Fruit fly (Drosophila melanogaster) whole organism, wandering third instar larva: Measurements from ENCODE around the gene Cyp28d1.

Source experiments
- Abd-B ChIP-seq: fragments of >200 bp; optimal IDR thresholded peaks from 2 replicates; lab custom pipeline; 2017; ENCODE audit warnings: missing biosample characterization, missing genetic modification characterization
- CG32264 ChIP-seq: fragments of 200-800 bp; sonication (Bioruptor generic); optimal IDR thresholded peaks from 2 replicates; lab custom pipeline; 2016; ENCODE audit warnings: missing biosample characterization, missing genetic modification characterization
- CG9705 ChIP-seq: fragments of 200-800 bp; sonication (Bioruptor generic); optimal IDR thresholded peaks from 2 replicates; lab custom pipeline; 2018; ENCODE audit warnings: missing biosample characterization, mild to moderate bottlenecking, missing genetic modification characterization
- Dfd ChIP-seq: fragments of >200 bp; optimal IDR thresholded peaks from 2 replicates; lab custom pipeline; 2017; ENCODE audit warnings: missing biosample characterization, missing genetic modification characterization
- GATAd ChIP-seq: sonication (Bioruptor generic); optimal IDR thresholded peaks from 2 replicates; lab custom pipeline; 2016; ENCODE audit warnings: missing biosample characterization, missing genetic modification characterization
- HLH106 ChIP-seq: fragments of 200-800 bp; optimal IDR thresholded peaks from 3 replicates; lab custom pipeline; 2019; ENCODE audit warnings: missing biosample characterization, mild to moderate bottlenecking, missing genetic modification characterization, moderate library complexity
- Hnf4 ChIP-seq: fragments of 200-800 bp; sonication (Bioruptor generic); optimal IDR thresholded peaks from 2 replicates; lab custom pipeline; 2016; ENCODE audit warnings: missing biosample characterization, mild to moderate bottlenecking, missing genetic modification characterization
- Hr78 ChIP-seq: fragments of >200 bp; optimal IDR thresholded peaks from 2 replicates; lab custom pipeline; 2017; ENCODE audit warnings: missing biosample characterization, missing genetic modification characterization
- Jra ChIP-seq: sonication (Bioruptor generic); optimal IDR thresholded peaks from 2 replicates; lab custom pipeline; 2016; ENCODE audit warnings: missing biosample characterization, missing genetic modification characterization
- Myc ChIP-seq: fragments of >200 bp; optimal IDR thresholded peaks from 2 replicates; lab custom pipeline; 2017
- N ChIP-seq: fragments of >200 bp; optimal IDR thresholded peaks from 2 replicates; lab custom pipeline; 2018; ENCODE audit warnings: missing biosample characterization, missing external identifiers, missing genetic modification characterization
- OdsH ChIP-seq: fragments of 200-800 bp; sonication (Bioruptor generic); optimal IDR thresholded peaks from 2 replicates; lab custom pipeline; 2016; ENCODE audit warnings: missing biosample characterization, mild to moderate bottlenecking, missing genetic modification characterization
- Rel ChIP-seq, 2 experiments: fragments of 200-800 bp; sonication (Bioruptor generic) in 1 of 2; optimal IDR thresholded peaks; 2 replicates in 1 of 2; 3 replicates in 1 of 2; lab custom pipeline; 2016 to 2019; ENCODE audit warnings: mild to moderate bottlenecking in 2 of 2, missing biosample characterization in 2 of 2, missing genetic modification characterization in 2 of 2, moderate library complexity in 1 of 2
- Sp1 ChIP-seq: fragments of 200-800 bp; sonication (Bioruptor generic); optimal IDR thresholded peaks from 3 replicates; lab custom pipeline; 2019; ENCODE audit warnings: missing biosample characterization, mild to moderate bottlenecking, missing genetic modification characterization, moderate library complexity
- br ChIP-seq: fragments of 200-800 bp; sonication (Bioruptor generic); optimal IDR thresholded peaks from 2 replicates; lab custom pipeline; 2016; ENCODE audit warnings: missing biosample characterization, missing genetic modification characterization
- brk ChIP-seq: fragments of 200-800 bp; sonication (Bioruptor generic); optimal IDR thresholded peaks from 2 replicates; lab custom pipeline; 2016; ENCODE audit warnings: missing biosample characterization, mild to moderate bottlenecking, missing genetic modification characterization
- dl ChIP-seq, 2 experiments: fragments of 175-275, 200-275 bp in 1 of 2; fragments of 200-275 bp in 1 of 2; sonication (Bioruptor generic); optimal IDR thresholded peaks; lab custom pipeline; 2018; ENCODE audit warnings: mild to moderate bottlenecking in 2 of 2, missing biosample characterization in 2 of 2, missing genetic modification characterization in 2 of 2, moderate library complexity in 2 of 2; ENCODE audit not compliant: partially characterized antibody in 2 of 2, insufficient read depth in 1 of 2
- dmrt93B ChIP-seq: fragments of 200-800 bp; sonication (Bioruptor generic); optimal IDR thresholded peaks from 2 replicates; lab custom pipeline; 2018; ENCODE audit warnings: missing biosample characterization, mild to moderate bottlenecking, missing genetic modification characterization
- dsf ChIP-seq: sonication (Bioruptor generic); optimal IDR thresholded peaks from 2 replicates; lab custom pipeline; 2016; ENCODE audit warnings: missing biosample characterization, missing genetic modification characterization, borderline replicate concordance
- ey ChIP-seq: fragments of 200-800 bp; sonication (Bioruptor generic); optimal IDR thresholded peaks from 2 replicates; lab custom pipeline; 2016; ENCODE audit warnings: missing biosample characterization, missing genetic modification characterization
- foxo ChIP-seq, 2 experiments: fragments of 200-800 bp; sonication (Bioruptor generic); optimal IDR thresholded peaks; 2 replicates in 1 of 2; 3 replicates in 1 of 2; lab custom pipeline; 2016 to 2017; ENCODE audit warnings: missing biosample characterization in 2 of 2, missing genetic modification characterization in 2 of 2
- fru ChIP-seq: fragments of 200-800 bp; sonication (Bioruptor generic); optimal IDR thresholded peaks from 3 replicates; lab custom pipeline; 2016; ENCODE audit warnings: missing biosample characterization, mild to moderate bottlenecking, missing genetic modification characterization
- h ChIP-seq: fragments of 200-800 bp; sonication (Bioruptor generic); optimal IDR thresholded peaks from 3 replicates; lab custom pipeline; 2016; ENCODE audit warnings: missing biosample characterization, mild to moderate bottlenecking, missing genetic modification characterization
- jim ChIP-seq: fragments of 175-275, 200-325 bp; sonication (Bioruptor generic); optimal IDR thresholded peaks from 2 replicates; lab custom pipeline; 2016; ENCODE audit warnings: missing biosample characterization, mild to moderate bottlenecking, missing genetic modification characterization
- lola ChIP-seq: fragments of >200 bp; optimal IDR thresholded peaks from 2 replicates; lab custom pipeline; 2017; ENCODE audit warnings: missing biosample characterization, missing genetic modification characterization
- pan ChIP-seq: fragments of >200 bp; optimal IDR thresholded peaks from 2 replicates; lab custom pipeline; 2017
- psq ChIP-seq: fragments of 200-800 bp; sonication (Bioruptor generic); optimal IDR thresholded peaks from 3 replicates; lab custom pipeline; 2017; ENCODE audit warnings: missing biosample characterization, mild to moderate bottlenecking, missing genetic modification characterization, moderate library complexity
- rgr ChIP-seq: fragments of 200-800 bp; sonication (Bioruptor generic); optimal IDR thresholded peaks from 3 replicates; lab custom pipeline; 2016; ENCODE audit warnings: missing biosample characterization, mild to moderate bottlenecking, missing genetic modification characterization
- sage ChIP-seq: fragments of 200-800 bp; sonication (Bioruptor generic); optimal IDR thresholded peaks from 2 replicates; lab custom pipeline; 2016; ENCODE audit warnings: missing biosample characterization, mild to moderate bottlenecking, missing genetic modification characterization
- sv ChIP-seq: fragments of 200-800 bp; sonication (Bioruptor generic); optimal IDR thresholded peaks from 3 replicates; lab custom pipeline; 2016; ENCODE audit warnings: missing biosample characterization, missing genetic modification characterization
- tai ChIP-seq: sonication (Bioruptor generic); optimal IDR thresholded peaks from 2 replicates; lab custom pipeline; 2016; ENCODE audit warnings: missing biosample characterization, missing genetic modification characterization
- woc ChIP-seq: sonication (Bioruptor generic); optimal IDR thresholded peaks from 2 replicates; lab custom pipeline; 2016; ENCODE audit warnings: missing biosample characterization, mild to moderate bottlenecking, missing genetic modification characterization

Cyp28d1 gene

DNA sequence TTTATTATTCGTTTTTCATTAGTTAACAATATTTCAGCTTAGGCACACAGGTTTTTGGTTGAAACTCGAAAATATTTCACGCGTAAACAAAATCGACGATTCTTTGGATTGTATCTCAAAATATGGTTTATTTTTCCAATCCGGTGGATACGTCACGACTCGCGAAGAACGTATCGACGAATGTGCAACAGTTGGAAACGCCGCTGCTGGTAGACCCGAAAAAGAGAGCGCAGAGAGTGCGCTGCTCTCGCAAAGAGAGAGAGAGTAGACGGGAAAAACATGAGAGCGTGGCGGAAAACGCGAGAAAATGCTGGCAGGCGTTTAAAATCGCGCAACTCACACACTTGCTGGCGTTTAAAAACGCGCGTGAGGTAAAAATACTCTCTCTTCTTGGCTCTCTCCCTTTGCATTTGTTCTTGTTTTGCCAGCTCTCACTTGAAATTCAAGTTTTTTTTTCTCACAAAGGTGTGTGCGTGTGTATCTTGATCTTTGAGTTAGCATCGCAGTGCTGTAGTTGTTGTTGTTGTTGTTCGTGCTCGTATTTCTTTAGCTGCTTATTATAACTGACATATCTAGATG is 27.0 kb downstream of the Cyp28d1 start (continued):
- peak; percentile 87 for TF ChIP-seq Rel (GFP tag; optimal IDR thresholded peaks at IDR 0.05; lab: Kevin White, UChicago)
- peak; percentile 22 for TF ChIP-seq Rel (tag; optimal IDR thresholded peaks at IDR 0.05; lab: Kevin White, UChicago)
- peak; percentile 45 for TF ChIP-seq h (GFP tag; lab: Kevin White, UChicago)
- no peak for TF ChIP-seq jim (GFP tag; lab: Kevin White, UChicago)
- peak; percentile 24 for TF ChIP-seq br
- TF ChIP-seq Myc = peak; percentile 96
- peak in 1 of 2 experiments; percentile 58 for TF ChIP-seq foxo (GFP tag; optimal IDR thresholded peaks at IDR 0.05; lab: Kevin White, UChicago)
- no peak for TF ChIP-seq N
- no peak for TF ChIP-seq pan (lab: Kevin White, UChicago)
- TF ChIP-seq fru (GFP tag; lab: Kevin White, UChicago) = no peak
- TF ChIP-seq psq (GFP tag; lab: Kevin White, UChicago) = no peak
- no peak for TF ChIP-seq lola (GFP tag; lab: Kevin White, UChicago)
- TF ChIP-seq Abd-B (GFP tag; lab: Kevin White, UChicago) = no peak
- no peak for TF ChIP-seq dmrt93B (GFP tag; lab: Kevin White, UChicago)
- no peak for TF ChIP-seq Jra (GFP tag; lab: Kevin White, UChicago)
- TF ChIP-seq brk (GFP tag; lab: Kevin White, UChicago) = peak; percentile 67
- peak; percentile 14 for TF ChIP-seq tai
- no peak for TF ChIP-seq CG9705 (GFP tag; lab: Kevin White, UChicago)

DNA sequence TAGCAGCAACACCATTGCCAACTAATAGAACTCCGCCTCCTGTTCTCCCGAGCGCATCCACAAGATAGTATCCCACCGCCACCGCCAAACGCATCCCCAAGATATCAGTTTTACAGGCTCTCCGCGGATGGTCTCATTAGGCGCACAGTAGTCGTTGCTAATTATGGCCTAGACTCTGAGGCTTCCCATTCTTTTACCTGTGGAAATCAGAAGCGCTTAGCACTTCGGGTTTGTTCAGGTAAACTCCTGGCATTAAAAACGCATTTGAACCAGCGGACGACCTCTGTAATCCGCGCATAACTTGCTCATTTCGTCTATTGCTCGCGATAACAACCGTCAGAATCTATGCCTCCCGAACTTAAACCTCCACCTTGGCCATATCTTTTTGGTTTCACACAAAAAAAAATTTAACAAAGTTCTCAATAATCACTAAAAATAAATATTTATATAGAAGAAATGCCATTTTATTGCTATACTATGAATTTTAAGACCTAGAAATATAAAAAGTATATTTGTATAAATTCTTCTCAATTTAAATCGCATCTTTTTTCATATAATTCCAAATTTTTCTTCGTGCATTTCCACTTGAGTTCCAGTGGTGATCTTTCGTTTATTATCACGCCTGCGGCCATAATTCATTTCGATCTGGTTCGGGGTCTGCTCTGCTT is 27.8 kb downstream of the Cyp28d1 start:
- no peak for TF ChIP-seq lola (GFP tag; lab: Kevin White, UChicago)
- peak; percentile 43 for TF ChIP-seq psq (GFP tag; lab: Kevin White, UChicago)
- no peak for TF ChIP-seq sage
- peak in 1 of 2 experiments; percentile 49 for TF ChIP-seq foxo (GFP tag; optimal IDR thresholded peaks at IDR 0.05; lab: Kevin White, UChicago)
- TF ChIP-seq h (GFP tag; lab: Kevin White, UChicago) = peak; percentile 6
- TF ChIP-seq Rel (GFP tag; optimal IDR thresholded peaks at IDR 0.05; lab: Kevin White, UChicago) = no peak
- TF ChIP-seq Rel (tag; optimal IDR thresholded peaks at IDR 0.05; lab: Kevin White, UChicago) = no peak
- peak; percentile 33 for TF ChIP-seq sv (GFP tag; lab: Kevin White, UChicago)
- no peak for TF ChIP-seq GATAd (GFP tag; lab: Kevin White, UChicago)
- no peak for TF ChIP-seq dsf
- TF ChIP-seq woc (GFP tag; lab: Kevin White, UChicago) = no peak
- no peak for TF ChIP-seq CG32264 (GFP tag; lab: Kevin White, UChicago)
- peak; percentile 24 for TF ChIP-seq HLH106 (tag; lab: Kevin White, UChicago)
- no peak for TF ChIP-seq Myc
- no peak for TF ChIP-seq ey (GFP tag; lab: Kevin White, UChicago)
- peak; percentile 24 for TF ChIP-seq Sp1 (GFP tag; lab: Kevin White, UChicago)
- TF ChIP-seq brk (GFP tag; lab: Kevin White, UChicago) = peak; percentile 49
- peak; percentile 33 for TF ChIP-seq Hnf4 (GFP tag; lab: Kevin White, UChicago)
- TF ChIP-seq tai = no peak
- TF ChIP-seq CG9705 (GFP tag; lab: Kevin White, UChicago) = no peak
- TF ChIP-seq fru (GFP tag; lab: Kevin White, UChicago) = peak; percentile 38
- no peak for TF ChIP-seq dmrt93B (GFP tag; lab: Kevin White, UChicago)
- TF ChIP-seq dl (GFP tag; optimal IDR thresholded peaks at IDR 0.05; lab: Kevin White, UChicago; ENCODE audit: insufficient read depth in 1 of 2, partially characterized antibody in 2 of 2) = no peak
- peak; percentile 69 for TF ChIP-seq OdsH (GFP tag; lab: Kevin White, UChicago)
- TF ChIP-seq rgr = peak; percentile 49
- TF ChIP-seq, all 38 proteins: peak for 11

DNA sequence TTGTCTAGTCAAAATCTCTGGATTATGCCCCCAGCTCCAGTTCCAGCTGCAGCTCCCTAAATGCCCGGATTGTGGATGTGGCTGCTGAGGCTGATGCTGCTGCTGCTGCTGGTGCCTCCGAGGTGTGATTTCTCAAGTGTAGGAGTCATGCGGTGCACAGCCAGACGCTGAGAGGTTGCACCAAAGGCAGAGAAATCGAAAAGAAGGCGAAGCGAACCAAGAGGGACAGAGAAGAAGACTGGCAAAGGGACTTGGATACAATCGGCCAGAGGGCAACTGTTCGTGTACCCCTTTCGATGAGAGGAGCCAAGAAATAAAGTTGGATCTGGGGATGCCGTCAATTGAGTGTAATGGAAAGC is 28.3 kb downstream of the Cyp28d1 start:
- TF ChIP-seq dsf (no peak), Dfd (GFP tag; lab: Kevin White, UChicago) (peak; percentile 56), fru (GFP tag; lab: Kevin White, UChicago) (no peak), Hr78 (GFP tag; lab: Kevin White, UChicago) (no peak), br (peak; percentile 11), pan (lab: Kevin White, UChicago) (no peak)
